Fruit fly (Drosophila melanogaster) whole organism, embryonic: ENCODE measurements around the gene Sumo.
A peak's percentile ranks its signal among the peaks of the same experiment; 100 is the strongest.

ENCODE experiments used
- B-H1 ChIP-seq: fragments of 200-800 bp; sonication (Bioruptor generic); IDR thresholded peaks from 3 replicates; pipeline ENCODE4 v1.3.6; 2022; ENCODE audit warnings: missing biosample characterization, missing genetic modification characterization
- CG10147 ChIP-seq: fragments of 200-800 bp; sonication (Bioruptor generic); optimal IDR thresholded peaks from 2 replicates; lab custom pipeline; 2019; ENCODE audit warnings: missing biosample characterization, mild to moderate bottlenecking, missing genetic modification characterization, moderate library complexity
- CG10565 ChIP-seq: fragments of 200-800 bp; sonication (Bioruptor generic); optimal IDR thresholded peaks from 3 replicates; lab custom pipeline; 2016; ENCODE audit warnings: missing biosample characterization, mild to moderate bottlenecking, missing genetic modification characterization
- CG11085 ChIP-seq: fragments of 200-800 bp; sonication (Bioruptor generic); IDR thresholded peaks from 2 replicates; pipeline ENCODE4 v1.3.6; 2022; ENCODE audit warnings: missing biosample characterization, missing genetic modification characterization
- CG12219 ChIP-seq: fragments of 200-800 bp; sonication (Bioruptor generic); optimal IDR thresholded peaks from 3 replicates; lab custom pipeline; 2018; ENCODE audit warnings: missing biosample characterization, mild to moderate bottlenecking, missing genetic modification characterization
- CG13287 ChIP-seq: fragments of 200-800 bp; sonication (Bioruptor generic); IDR thresholded peaks from 2 replicates; pipeline ENCODE4 v1.3.6; 2022; ENCODE audit warnings: missing biosample characterization, missing genetic modification characterization; ENCODE audit not compliant: partially characterized antibody
- CG16813 ChIP-seq: fragments of 200-800 bp; sonication (Bioruptor generic); IDR thresholded peaks from 3 replicates; pipeline ENCODE4 v1.3.6; 2022; ENCODE audit warnings: missing biosample characterization, missing genetic modification characterization; ENCODE audit not compliant: partially characterized antibody
- CG18476 ChIP-seq: fragments of 200-800 bp; sonication (Bioruptor generic); optimal IDR thresholded peaks from 2 replicates; lab custom pipeline; 2016; ENCODE audit warnings: missing biosample characterization, mild to moderate bottlenecking, missing genetic modification characterization
- CG2889 ChIP-seq: fragments of 200-800 bp; sonication (Bioruptor generic); IDR thresholded peaks from 3 replicates; pipeline ENCODE4 v1.3.6; 2022; ENCODE audit warnings: missing biosample characterization, missing genetic modification characterization
- CG30403 ChIP-seq: fragments of 200-800 bp; sonication (Bioruptor generic); optimal IDR thresholded peaks from 3 replicates; lab custom pipeline; 2016; ENCODE audit warnings: missing biosample characterization, missing genetic modification characterization
- CG31224 ChIP-seq: fragments of 200-800 bp; sonication (Bioruptor generic); IDR thresholded peaks from 2 replicates; pipeline ENCODE4 v1.3.6; 2022; ENCODE audit warnings: missing biosample characterization, missing genetic modification characterization
- CG32532 ChIP-seq: fragments of 200-800 bp; sonication (Bioruptor generic); IDR thresholded peaks from 2 replicates; pipeline ENCODE4 v1.3.6; 2022; ENCODE audit warnings: missing biosample characterization, missing genetic modification characterization
- CG3726 ChIP-seq: fragments of 200-800 bp; sonication (Bioruptor generic); IDR thresholded peaks from 3 replicates; pipeline ENCODE4, ENCODE4 v1.3.6; 2022; ENCODE audit warnings: missing biosample characterization, missing genetic modification characterization
- CG3995 ChIP-seq: fragments of 200-800 bp; sonication (Bioruptor generic); optimal IDR thresholded peaks from 3 replicates; lab custom pipeline; 2016; ENCODE audit warnings: missing biosample characterization, missing genetic modification characterization
- CG6689 ChIP-seq: fragments of 200-800 bp; sonication (Bioruptor generic); IDR thresholded peaks from 2 replicates; pipeline ENCODE4 v1.3.6; 2022; ENCODE audit warnings: missing biosample characterization, missing genetic modification characterization
- CG8290 ChIP-seq, 3 experiments: fragments of 200-800 bp; sonication (Bioruptor generic); optimal IDR thresholded peaks; 2 replicates each; lab custom pipeline; 2016 to 2019; ENCODE audit warnings: missing biosample characterization in 3 of 3, missing genetic modification characterization in 3 of 3, mild to moderate bottlenecking in 2 of 3, moderate library complexity in 1 of 3
- Dek ChIP-seq: fragments of 200-800 bp; sonication (Bioruptor generic); optimal IDR thresholded peaks from 3 replicates; lab custom pipeline; 2019; ENCODE audit warnings: missing biosample characterization, mild to moderate bottlenecking, missing genetic modification characterization, moderate library complexity
- Dip3 ChIP-seq: fragments of 200-800 bp; sonication (Bioruptor generic); optimal IDR thresholded peaks from 3 replicates; lab custom pipeline; 2016; ENCODE audit warnings: missing biosample characterization, missing genetic modification characterization
- Ets65A ChIP-seq: fragments of 200-800 bp; sonication (Bioruptor generic); peaks from one replicate; lab custom pipeline; 2016; ENCODE audit warnings: missing biosample characterization, missing genetic modification characterization
- Kr ChIP-seq: fragments of 200-800 bp; sonication (Bioruptor generic); optimal IDR thresholded peaks from 2 replicates; lab custom pipeline; 2017; ENCODE audit warnings: missing biosample characterization, mild to moderate bottlenecking, missing genetic modification characterization
- Lim3 ChIP-seq: fragments of 200-800 bp; sonication (Bioruptor generic); IDR thresholded peaks from 2 replicates; pipeline ENCODE4 v1.3.6; 2022; ENCODE audit warnings: missing biosample characterization, missing genetic modification characterization
- Mes4 ChIP-seq: fragments of 200-800 bp; sonication (Bioruptor generic); optimal IDR thresholded peaks from 2 replicates; lab custom pipeline; 2016; ENCODE audit warnings: missing biosample characterization, missing genetic modification characterization
- Opbp ChIP-seq: fragments of 200-800 bp; sonication (Bioruptor generic); IDR thresholded peaks from 3 replicates; pipeline ENCODE4 v1.3.6; 2022; ENCODE audit warnings: missing biosample characterization, missing genetic modification characterization; ENCODE audit not compliant: partially characterized antibody
- Side ChIP-seq: fragments of 200-800 bp; sonication (Bioruptor generic); optimal IDR thresholded peaks from 2 replicates; lab custom pipeline; 2016; ENCODE audit warnings: missing biosample characterization, missing genetic modification characterization
- Sry-δ ChIP-seq: fragments of 200-800 bp; sonication (Bioruptor generic); optimal IDR thresholded peaks from 2 replicates; lab custom pipeline; 2016; ENCODE audit warnings: missing biosample characterization, missing genetic modification characterization
- Xrp1 ChIP-seq: fragments of 200-800 bp; sonication (Bioruptor generic); IDR thresholded peaks from 2 replicates; pipeline ENCODE4 v1.3.6; 2022; ENCODE audit warnings: missing biosample characterization, missing genetic modification characterization
- amos ChIP-seq: fragments of 200-800 bp; sonication (Bioruptor generic); IDR thresholded peaks from 2 replicates; pipeline ENCODE4 v1.3.6; 2022; ENCODE audit warnings: missing biosample characterization, missing genetic modification characterization; ENCODE audit not compliant: partially characterized antibody
- ato ChIP-seq: fragments of 200-800 bp; sonication (Bioruptor generic); IDR thresholded peaks from 2 replicates; pipeline ENCODE4 v1.3.6; 2022; ENCODE audit warnings: missing biosample characterization, missing genetic modification characterization; ENCODE audit not compliant: partially characterized antibody
- bigmax ChIP-seq: fragments of 200-800 bp; sonication (Bioruptor generic); optimal IDR thresholded peaks from 2 replicates; lab custom pipeline; 2018; ENCODE audit warnings: missing biosample characterization, mild to moderate bottlenecking, missing genetic modification characterization
- bsh ChIP-seq, 2 experiments: fragments of 200-800 bp; sonication (Bioruptor generic); optimal IDR thresholded peaks; 2 replicates each; lab custom pipeline; 2017 to 2018; ENCODE audit warnings: mild to moderate bottlenecking in 2 of 2, missing biosample characterization in 2 of 2, missing genetic modification characterization in 2 of 2, moderate library complexity in 1 of 2
- da ChIP-seq: fragments of 200-800 bp; sonication (Bioruptor generic); optimal IDR thresholded peaks from 2 replicates; lab custom pipeline; 2016; ENCODE audit warnings: missing biosample characterization, missing genetic modification characterization
- dan ChIP-seq: fragments of 200-800 bp; sonication (Bioruptor generic); IDR thresholded peaks from 2 replicates; pipeline ENCODE4 v1.3.6; 2022; ENCODE audit warnings: missing biosample characterization, missing genetic modification characterization
- dmrt11E ChIP-seq: fragments of 200-800 bp; sonication (Bioruptor generic); optimal IDR thresholded peaks from 3 replicates; lab custom pipeline; 2018; ENCODE audit warnings: missing biosample characterization, mild to moderate bottlenecking, missing genetic modification characterization, moderate library complexity
- eve ChIP-seq, 2 experiments: fragments of >200 bp; optimal IDR thresholded peaks; 2 replicates each; lab custom pipeline; 2017; ENCODE audit warnings: missing biosample characterization in 2 of 2, missing genetic modification characterization in 2 of 2
- fru ChIP-seq: fragments of >200 bp; optimal IDR thresholded peaks from 2 replicates; lab custom pipeline; 2017
- gsb-n ChIP-seq: fragments of 200-800 bp; sonication (Bioruptor generic); optimal IDR thresholded peaks from 3 replicates; lab custom pipeline; 2018; ENCODE audit warnings: missing biosample characterization, mild to moderate bottlenecking, missing genetic modification characterization
- hkb ChIP-seq, 2 experiments: fragments of 200-800 bp in 1 of 2; fragments of >200 bp in 1 of 2; sonication (Bioruptor generic) in 1 of 2; IDR thresholded peaks in 1 of 2; optimal IDR thresholded peaks in 1 of 2; 2 replicates each; pipeline versions ENCODE4 v1.3.6 to Lab custom; 2017 to 2022; ENCODE audit warnings: missing biosample characterization in 1 of 2, missing genetic modification characterization in 1 of 2
- jigr1 ChIP-seq: fragments of 200-800 bp; sonication (Bioruptor generic); IDR thresholded peaks from 3 replicates; pipeline ENCODE4 v1.3.6; 2022; ENCODE audit warnings: missing biosample characterization, missing genetic modification characterization
- lab ChIP-seq: fragments of 200-800 bp; sonication (Bioruptor generic); optimal IDR thresholded peaks from 3 replicates; lab custom pipeline; 2017; ENCODE audit warnings: missing biosample characterization, missing genetic modification characterization, mild to moderate bottlenecking, moderate library complexity, missing genetic modification reagents
- luna ChIP-seq: fragments of 200-800 bp; sonication (Bioruptor generic); optimal IDR thresholded peaks from 2 replicates; lab custom pipeline; 2016; ENCODE audit warnings: missing biosample characterization, missing genetic modification characterization
- maf-S ChIP-seq: fragments of 200-800 bp; sonication (Bioruptor generic); optimal IDR thresholded peaks from 2 replicates; lab custom pipeline; 2016; ENCODE audit warnings: missing biosample characterization, missing genetic modification characterization
- nom ChIP-seq: fragments of 200-800 bp; sonication (Bioruptor generic); optimal IDR thresholded peaks from 2 replicates; lab custom pipeline; 2017; ENCODE audit warnings: missing biosample characterization, missing genetic modification characterization, mild to moderate bottlenecking, moderate library complexity, missing genetic modification reagents
- pfk ChIP-seq: fragments of 200-800 bp; sonication (Bioruptor generic); optimal IDR thresholded peaks from 2 replicates; lab custom pipeline; 2018; ENCODE audit warnings: missing biosample characterization, mild to moderate bottlenecking, missing genetic modification characterization, moderate library complexity
- ranshi ChIP-seq: fragments of 200-800 bp; sonication (Bioruptor generic); IDR thresholded peaks from 2 replicates; pipeline ENCODE4 v1.3.6; 2022; ENCODE audit warnings: missing biosample characterization, missing genetic modification characterization
- sim ChIP-seq: fragments of 200-800 bp; sonication (Bioruptor generic); IDR thresholded peaks from 2 replicates; pipeline ENCODE4 v1.3.6; 2022; ENCODE audit warnings: missing biosample characterization, missing genetic modification characterization
- so ChIP-seq: fragments of 200-800 bp; sonication (Bioruptor generic); IDR thresholded peaks from 3 replicates; pipeline ENCODE4 v1.3.6; 2022; ENCODE audit warnings: missing biosample characterization, missing genetic modification characterization
- tll ChIP-seq, 2 experiments: fragments of 200-800 bp in 1 of 2; fragments of >200 bp in 1 of 2; sonication (Bioruptor generic) in 1 of 2; optimal IDR thresholded peaks; 2 replicates each; lab custom pipeline; 2017 to 2019; ENCODE audit warnings: missing biosample characterization in 2 of 2, missing genetic modification characterization in 2 of 2, mild to moderate bottlenecking in 1 of 2, moderate library complexity in 1 of 2
- toy ChIP-seq: fragments of 200-800 bp; sonication (Bioruptor generic); IDR thresholded peaks from 2 replicates; pipeline ENCODE4 v1.3.6; 2022; ENCODE audit warnings: missing biosample characterization, missing genetic modification characterization
- wor ChIP-seq: fragments of 200-800 bp; sonication (Bioruptor generic); IDR thresholded peaks from 2 replicates; pipeline ENCODE4 v1.3.6; 2022; ENCODE audit warnings: missing biosample characterization, missing genetic modification characterization
- yki ChIP-seq: fragments of >200 bp; optimal IDR thresholded peaks from 3 replicates; lab custom pipeline; 2018

Sumo gene

dm6 chr2L:6922091-6922753 is 45.2 kb downstream of the Sumo start (continued):
- no peak for TF ChIP-seq CG16813
- peak; percentile 65 for TF ChIP-seq CG12219 (GFP tag; lab: Kevin White, UChicago)
- no peak for TF ChIP-seq jigr1 (GFP tag; lab: Robert Waterston, UW)
- peak; percentile 49 for TF ChIP-seq nom (GFP tag; lab: Kevin White, UChicago)
- TF ChIP-seq Lim3 = no peak
- no peak for TF ChIP-seq da
- TF ChIP-seq CG18476 (GFP tag; lab: Kevin White, UChicago) = peak; percentile 33
- peak; percentile 73 for TF ChIP-seq Side (GFP tag; lab: Kevin White, UChicago)
- TF ChIP-seq dmrt11E = peak; percentile 66
- TF ChIP-seq fru (lab: Kevin White, UChicago) = no peak
- TF ChIP-seq lab (GFP tag; lab: Kevin White, UChicago) = peak; percentile 76
- peak; percentile 70; the same call in 1 of the 2 replicates for TF ChIP-seq sim (GFP tag; lab: Robert Waterston, UW)
- TF ChIP-seq hkb (optimal IDR thresholded peaks at IDR 0.05; lab: Kevin White, UChicago) = no peak
- TF ChIP-seq hkb (GFP tag; IDR thresholded peaks at IDR 0.05; lab: Robert Waterston, UW) = peak; percentile 90
- TF ChIP-seq CG8290 (GFP tag; optimal IDR thresholded peaks at IDR 0.05; lab: Kevin White, UChicago) = peak; percentile 58
- no peak for TF ChIP-seq CG8290 (tag; optimal IDR thresholded peaks at IDR 0.05; lab: Kevin White, UChicago)
- peak; percentile 74 for TF ChIP-seq CG30403
- TF ChIP-seq CG3995 (GFP tag; lab: Kevin White, UChicago) = no peak
- TF ChIP-seq pfk (GFP tag; lab: Kevin White, UChicago) = no peak
- TF ChIP-seq Opbp = no peak
- TF ChIP-seq tll (GFP tag; optimal IDR thresholded peaks at IDR 0.05; lab: Kevin White, UChicago) = no peak
- peak; percentile 65 for TF ChIP-seq Dip3 (GFP tag; lab: Kevin White, UChicago)
- no peak for TF ChIP-seq Kr (GFP tag; lab: Kevin White, UChicago)
- no peak; the same call in 1 of the 2 replicates for TF ChIP-seq CG6689 (GFP tag; lab: Robert Waterston, UW)
- no peak; the same call in 1 of the 2 replicates for TF ChIP-seq CG32532 (GFP tag; lab: Robert Waterston, UW)
- peak; percentile 65 to 85 for TF ChIP-seq bsh (GFP tag; optimal IDR thresholded peaks at IDR 0.05; lab: Kevin White, UChicago)
- TF ChIP-seq CG10565 (GFP tag; lab: Kevin White, UChicago) = no peak
- peak; percentile 66 for TF ChIP-seq Mes4
- no peak for TF ChIP-seq CG13287 (GFP tag; lab: Robert Waterston, UW)
- TF ChIP-seq so (GFP tag; lab: Robert Waterston, UW) = no peak
- no peak for TF ChIP-seq bigmax (GFP tag; lab: Kevin White, UChicago)
- no peak for TF ChIP-seq CG2889 (GFP tag; lab: Robert Waterston, UW)
- peak; percentile 96 for TF ChIP-seq Ets65A (GFP tag; lab: Kevin White, UChicago)
- TF ChIP-seq ranshi (GFP tag; lab: Robert Waterston, UW) = no peak; the same call in 1 of the 2 replicates
- TF ChIP-seq luna (GFP tag; lab: Kevin White, UChicago) = peak; percentile 33
- TF ChIP-seq Sry-δ (GFP tag; lab: Kevin White, UChicago) = peak; percentile 9
- peak; percentile 57 for TF ChIP-seq CG10147
- no peak for TF ChIP-seq CG3726 (GFP tag; lab: Robert Waterston, UW)
- TF ChIP-seq maf-S (GFP tag; lab: Kevin White, UChicago) = peak; percentile 57
- no peak for TF ChIP-seq yki (lab: Kevin White, UChicago)
- TF ChIP-seq toy = no peak
- no peak; the same call in 2 of the 3 replicates for TF ChIP-seq B-H1 (GFP tag; lab: Robert Waterston, UW)
- TF ChIP-seq Xrp1 (GFP tag; lab: Robert Waterston, UW) = peak; percentile 90
- TF ChIP-seq CG11085 (GFP tag; lab: Robert Waterston, UW) = no peak
- peak; percentile 47; the same call in 1 of the 2 replicates for TF ChIP-seq wor (GFP tag; lab: Robert Waterston, UW)
- TF ChIP-seq gsb-n (tag; lab: Kevin White, UChicago) = peak; percentile 63
- no peak for TF ChIP-seq dan (GFP tag; lab: Robert Waterston, UW)
- no peak for TF ChIP-seq CG31224 (GFP tag; lab: Robert Waterston, UW)
- TF ChIP-seq Dek (tag; lab: Kevin White, UChicago) = no peak
- no peak for TF ChIP-seq amos (GFP tag; lab: Robert Waterston, UW)
- TF ChIP-seq eve (GFP tag; optimal IDR thresholded peaks at IDR 0.05; lab: Kevin White, UChicago) = no peak
- TF ChIP-seq ato (GFP tag; lab: Robert Waterston, UW) = no peak
